Fruit fly (Drosophila melanogaster) whole organism, prepupa: ENCODE data around the gene Grip.

ENCODE experiments used
- Blimp-1 ChIP-seq: fragments of 200-800 bp; sonication (Bioruptor generic); optimal IDR thresholded peaks from 3 replicates; lab custom pipeline; 2017; ENCODE audit warnings: missing biosample characterization, missing genetic modification characterization, mild to moderate bottlenecking, moderate library complexity, missing genetic modification reagents
- CG10631 ChIP-seq: fragments of 200-800 bp; sonication (Bioruptor generic); optimal IDR thresholded peaks from 2 replicates; lab custom pipeline; 2016; ENCODE audit warnings: missing biosample characterization, missing genetic modification characterization
- CG10669 ChIP-seq: fragments of 200-800 bp; sonication (Bioruptor generic); optimal IDR thresholded peaks from 3 replicates; lab custom pipeline; 2018; ENCODE audit warnings: missing biosample characterization, mild to moderate bottlenecking, missing genetic modification characterization, moderate library complexity
- CG11762 ChIP-seq: fragments of 200-800 bp; sonication (Bioruptor generic); optimal IDR thresholded peaks from 3 replicates; lab custom pipeline; 2016; ENCODE audit warnings: missing biosample characterization, missing genetic modification characterization; ENCODE audit not compliant: insufficient read depth
- CG11902 ChIP-seq: fragments of 200-800 bp; sonication (Bioruptor generic); optimal IDR thresholded peaks from 3 replicates; lab custom pipeline; 2016; ENCODE audit warnings: missing biosample characterization, missing genetic modification characterization
- CG15336 ChIP-seq: fragments of 200-800 bp; sonication (Bioruptor generic); IDR thresholded peaks from 2 replicates; pipeline ENCODE4 v1.3.6; 2022; ENCODE audit warnings: missing biosample characterization, missing genetic modification characterization
- CG1621 ChIP-seq: fragments of 200-800 bp; sonication (Bioruptor generic); optimal IDR thresholded peaks from 3 replicates; lab custom pipeline; 2018; ENCODE audit warnings: missing biosample characterization, mild to moderate bottlenecking, missing genetic modification characterization
- CG16779 ChIP-seq: fragments of 200-800 bp; sonication (Bioruptor generic); optimal IDR thresholded peaks from 3 replicates; lab custom pipeline; 2017; ENCODE audit warnings: missing biosample characterization, mild to moderate bottlenecking, missing genetic modification characterization
- CG3032 ChIP-seq: fragments of 200-800 bp; optimal IDR thresholded peaks from 2 replicates; lab custom pipeline; 2019; ENCODE audit warnings: missing biosample characterization, mild to moderate bottlenecking, missing genetic modification characterization, moderate library complexity
- CG31627 ChIP-seq: fragments of 200-800 bp; sonication (Bioruptor generic); optimal IDR thresholded peaks from 3 replicates; lab custom pipeline; 2016; ENCODE audit warnings: missing biosample characterization, missing genetic modification characterization
- CG32006 ChIP-seq: fragments of 200-800 bp; sonication (Bioruptor generic); optimal IDR thresholded peaks from 3 replicates; lab custom pipeline; 2017; ENCODE audit warnings: missing biosample characterization, mild to moderate bottlenecking, missing genetic modification characterization
- CG34406 ChIP-seq: fragments of 200-800 bp; sonication (Bioruptor generic); optimal IDR thresholded peaks from 3 replicates; lab custom pipeline; 2016; ENCODE audit warnings: missing biosample characterization, missing genetic modification characterization
- CG3919 ChIP-seq: fragments of 200-800 bp; sonication (Bioruptor generic); optimal IDR thresholded peaks from 3 replicates; lab custom pipeline; 2016; ENCODE audit warnings: missing biosample characterization, missing genetic modification characterization
- CG4318 ChIP-seq: fragments of 200-800 bp; sonication (Bioruptor generic); optimal IDR thresholded peaks from 3 replicates; lab custom pipeline; 2017; ENCODE audit warnings: missing biosample characterization, mild to moderate bottlenecking, missing genetic modification characterization
- CG6276 ChIP-seq: fragments of 200-800 bp; sonication (Bioruptor generic); optimal IDR thresholded peaks from 2 replicates; lab custom pipeline; 2017; ENCODE audit warnings: missing biosample characterization, mild to moderate bottlenecking, missing genetic modification characterization
- CG6792 ChIP-seq: fragments of 200-800 bp; sonication (Bioruptor generic); optimal IDR thresholded peaks from 3 replicates; lab custom pipeline; 2016; ENCODE audit warnings: missing biosample characterization, missing genetic modification characterization
- CG6808 ChIP-seq: fragments of 200-800 bp; sonication (Bioruptor generic); optimal IDR thresholded peaks from 3 replicates; lab custom pipeline; 2017; ENCODE audit warnings: missing biosample characterization, missing genetic modification characterization, mild to moderate bottlenecking, moderate library complexity, missing genetic modification reagents
- CG6854 ChIP-seq: fragments of 200-800 bp; sonication (Bioruptor generic); optimal IDR thresholded peaks from 2 replicates; lab custom pipeline; 2017; ENCODE audit warnings: missing biosample characterization, mild to moderate bottlenecking, missing genetic modification characterization
- CG7368 ChIP-seq: fragments of 200-800 bp; sonication (Bioruptor generic); optimal IDR thresholded peaks from 3 replicates; lab custom pipeline; 2016; ENCODE audit warnings: missing biosample characterization, missing genetic modification characterization
- CG8119 ChIP-seq: fragments of 200-800 bp; sonication (Bioruptor generic); IDR thresholded peaks from 3 replicates; pipeline ENCODE4 v1.3.6; 2022; ENCODE audit warnings: missing biosample characterization, missing genetic modification characterization
- CG8319 ChIP-seq: fragments of 200-800 bp; sonication (Bioruptor generic); optimal IDR thresholded peaks from 3 replicates; lab custom pipeline; 2016; ENCODE audit warnings: missing biosample characterization, missing genetic modification characterization
- CG8632 ChIP-seq: fragments of 200-800 bp; sonication (Bioruptor generic); optimal IDR thresholded peaks from 3 replicates; lab custom pipeline; 2016; ENCODE audit warnings: missing biosample characterization, missing genetic modification characterization
- CG9139 ChIP-seq: fragments of 200-800 bp; sonication (Bioruptor generic); optimal IDR thresholded peaks from 3 replicates; lab custom pipeline; 2017; ENCODE audit warnings: missing biosample characterization, mild to moderate bottlenecking, missing genetic modification characterization
- Eip75B ChIP-seq: fragments of 200-800 bp; sonication (Bioruptor generic); optimal IDR thresholded peaks from 3 replicates; lab custom pipeline; 2016; ENCODE audit warnings: missing biosample characterization, missing genetic modification characterization
- Eip78C ChIP-seq: fragments of 200-800 bp; sonication (Bioruptor generic); peaks from one replicate; lab custom pipeline; 2016; ENCODE audit warnings: missing biosample characterization, missing genetic modification characterization
- Ets21C ChIP-seq: fragments of 200-800 bp; sonication (Bioruptor generic); optimal IDR thresholded peaks from 3 replicates; lab custom pipeline; 2016; ENCODE audit warnings: missing biosample characterization, missing genetic modification characterization
- Gug ChIP-seq: fragments of 200-800 bp; sonication (Bioruptor generic); IDR thresholded peaks from 2 replicates; pipeline ENCODE4 v1.3.6; 2022; ENCODE audit warnings: missing biosample characterization, missing genetic modification characterization
- Hr38 ChIP-seq: sonication (Bioruptor generic); optimal IDR thresholded peaks from 2 replicates; lab custom pipeline; 2016; ENCODE audit warnings: missing biosample characterization, missing genetic modification characterization
- Hr39 ChIP-seq: fragments of 200-800 bp; sonication (Bioruptor generic); optimal IDR thresholded peaks from 2 replicates; lab custom pipeline; 2016; ENCODE audit warnings: missing biosample characterization, missing genetic modification characterization
- Hr4 ChIP-seq: fragments of 200-800 bp; sonication (Bioruptor generic); optimal IDR thresholded peaks from 3 replicates; lab custom pipeline; 2016; ENCODE audit warnings: missing biosample characterization, missing genetic modification characterization
- Lpt ChIP-seq: fragments of 200-800 bp; sonication (Bioruptor generic); optimal IDR thresholded peaks from 3 replicates; lab custom pipeline; 2016; ENCODE audit warnings: missing biosample characterization, missing genetic modification characterization
- Smox ChIP-seq: fragments of 200-800 bp; sonication (Bioruptor generic); optimal IDR thresholded peaks from 3 replicates; lab custom pipeline; 2016; ENCODE audit warnings: missing biosample characterization, missing genetic modification characterization
- Sox102F ChIP-seq: fragments of 200-800 bp; sonication (Bioruptor generic); optimal IDR thresholded peaks from 2 replicates; lab custom pipeline; 2016; ENCODE audit warnings: missing biosample characterization, mild to moderate bottlenecking, missing genetic modification characterization
- Sox14 ChIP-seq: fragments of 200-800 bp; sonication (Bioruptor generic); optimal IDR thresholded peaks from 3 replicates; lab custom pipeline; 2016; ENCODE audit warnings: missing biosample characterization, missing genetic modification characterization
- Sox15 ChIP-seq: fragments of 200-800 bp; sonication (Bioruptor generic); optimal IDR thresholded peaks from 3 replicates; lab custom pipeline; 2016; ENCODE audit warnings: missing biosample characterization, missing genetic modification characterization
- achi ChIP-seq: fragments of 200-800 bp; sonication (Bioruptor generic); optimal IDR thresholded peaks from 3 replicates; lab custom pipeline; 2016; ENCODE audit warnings: missing biosample characterization, missing genetic modification characterization
- acj6 ChIP-seq: fragments of 200-800 bp; sonication (Bioruptor generic); optimal IDR thresholded peaks from 3 replicates; lab custom pipeline; 2016; ENCODE audit warnings: missing biosample characterization, missing genetic modification characterization
- cyc ChIP-seq: fragments of 200-800 bp; sonication (Bioruptor generic); optimal IDR thresholded peaks from 3 replicates; lab custom pipeline; 2016; ENCODE audit warnings: missing biosample characterization, missing genetic modification characterization
- dac ChIP-seq: fragments of 200-800 bp; sonication (Bioruptor generic); optimal IDR thresholded peaks from 2 replicates; lab custom pipeline; 2017; ENCODE audit warnings: missing biosample characterization, mild to moderate bottlenecking, missing genetic modification characterization
- eg ChIP-seq: fragments of 200-800 bp; sonication (Bioruptor generic); IDR thresholded peaks from 3 replicates; pipeline ENCODE4 v1.3.6; 2022; ENCODE audit warnings: missing biosample characterization, missing genetic modification characterization
- esn ChIP-seq: fragments of 200-800 bp; sonication (Bioruptor generic); optimal IDR thresholded peaks from 2 replicates; lab custom pipeline; 2016; ENCODE audit warnings: missing biosample characterization, mild to moderate bottlenecking, missing genetic modification characterization, moderate library complexity
- fd59A ChIP-seq: fragments of 200-800 bp; sonication (Bioruptor generic); optimal IDR thresholded peaks from 2 replicates; lab custom pipeline; 2017; ENCODE audit warnings: missing biosample characterization, mild to moderate bottlenecking, missing genetic modification characterization, missing genetic modification reagents
- fkh ChIP-seq: fragments of 200-800 bp; sonication (Bioruptor generic); optimal IDR thresholded peaks from 3 replicates; lab custom pipeline; 2017; ENCODE audit warnings: missing biosample characterization, mild to moderate bottlenecking, missing genetic modification characterization, moderate library complexity
- lz ChIP-seq: fragments of 200-800 bp; sonication (Bioruptor generic); optimal IDR thresholded peaks from 3 replicates; lab custom pipeline; 2016; ENCODE audit warnings: missing biosample characterization, missing genetic modification characterization
- net ChIP-seq: fragments of 200-800 bp; sonication (Bioruptor generic); optimal IDR thresholded peaks from 3 replicates; lab custom pipeline; 2016; ENCODE audit warnings: missing biosample characterization, missing genetic modification characterization
- svp ChIP-seq: fragments of 200-800 bp; sonication (Bioruptor generic); peaks from one replicate; lab custom pipeline; 2016; ENCODE audit warnings: missing biosample characterization, missing genetic modification characterization
- topi ChIP-seq: fragments of 200-800 bp; sonication (Bioruptor generic); optimal IDR thresholded peaks from 3 replicates; lab custom pipeline; 2016; ENCODE audit warnings: missing biosample characterization, missing genetic modification characterization
- vri ChIP-seq: fragments of 200-800 bp; sonication (Bioruptor generic); optimal IDR thresholded peaks from 3 replicates; lab custom pipeline; 2016; ENCODE audit warnings: missing biosample characterization, mild to moderate bottlenecking, missing genetic modification characterization

Gene Grip

dm6 chrX:5997931-5998330 lies 31.9 kb downstream of the Grip start:
- TF ChIP-seq CG31627 (no peak), CG11762 (no peak), CG6792 (no peak), cyc (GFP tag; lab: Kevin White, UChicago) (no peak), Eip75B (no peak), CG10631 (GFP tag; lab: Kevin White, UChicago) (no peak), vri (GFP tag; lab: Kevin White, UChicago) (no peak), Blimp-1 (GFP tag; lab: Kevin White, UChicago) (no peak), Gug (GFP tag; lab: Robert Waterston, UW) (no peak), CG8319 (GFP tag; lab: Kevin White, UChicago) (no peak), acj6 (GFP tag; lab: Kevin White, UChicago) (no peak), eg (GFP tag; lab: Robert Waterston, UW) (no peak), CG8119 (GFP tag; lab: Robert Waterston, UW) (no peak), Hr4 (GFP tag; lab: Kevin White, UChicago) (no peak), achi (GFP tag; lab: Kevin White, UChicago) (no peak)

- TF ChIP-seq CG10669 (peak; percentile 82), vri (GFP tag; lab: Kevin White, UChicago) (peak; percentile 76), svp (GFP tag; lab: Kevin White, UChicago) (peak; percentile 94), CG15336 (GFP tag; lab: Robert Waterston, UW) (peak; percentile 90), CG8632 (GFP tag; lab: Kevin White, UChicago) (peak; percentile 77), Eip78C (GFP tag; lab: Kevin White, UChicago) (peak; percentile 97), Lpt (peak; percentile 77), Sox102F (GFP tag; lab: Kevin White, UChicago) (peak; percentile 83), CG6854 (peak; percentile 22), acj6 (GFP tag; lab: Kevin White, UChicago) (peak; percentile 86), CG10631 (GFP tag; lab: Kevin White, UChicago) (peak; percentile 86), Hr38 (GFP tag; lab: Kevin White, UChicago) (no peak), fd59A (GFP tag; lab: Kevin White, UChicago) (peak; percentile 82), Blimp-1 (GFP tag; lab: Kevin White, UChicago) (peak; percentile 55), CG8119 (GFP tag; lab: Robert Waterston, UW) (peak; percentile 92), CG8319 (GFP tag; lab: Kevin White, UChicago) (peak; percentile 72), esn (GFP tag; lab: Kevin White, UChicago) (peak; percentile 92), Ets21C (GFP tag; lab: Kevin White, UChicago) (peak; percentile 77), Hr39 (GFP tag; lab: Kevin White, UChicago) (peak; percentile 86), CG4318 (peak; percentile 66), CG16779 (peak; percentile 66), dac (GFP tag; lab: Kevin White, UChicago) (peak; percentile 53), CG31627 (peak; percentile 83), CG6276 (GFP tag; lab: Kevin White, UChicago) (peak; percentile 70), CG34406 (peak; percentile 79), Sox14 (GFP tag; lab: Kevin White, UChicago) (peak; percentile 83), CG1621 (peak; percentile 61), fkh (GFP tag; lab: Kevin White, UChicago) (peak; percentile 85), CG11902 (GFP tag; lab: Kevin White, UChicago) (peak; percentile 72), CG6792 (peak; percentile 87), lz (GFP tag; lab: Kevin White, UChicago) (peak; percentile 90), CG9139 (GFP tag; lab: Kevin White, UChicago) (peak; percentile 28), CG3919 (GFP tag; lab: Kevin White, UChicago) (peak; percentile 83), CG32006 (GFP tag; lab: Kevin White, UChicago) (peak; percentile 89), Sox15 (GFP tag; lab: Kevin White, UChicago) (peak; percentile 69), Smox (GFP tag; lab: Kevin White, UChicago) (peak; percentile 84), CG7368 (peak; percentile 74), topi (GFP tag; lab: Kevin White, UChicago) (peak; percentile 88), net (GFP tag; lab: Kevin White, UChicago) (peak; percentile 83), eg (GFP tag; lab: Robert Waterston, UW) (peak; percentile 78), CG3032 (tag; lab: Kevin White, UChicago) (peak; percentile 83), CG6808 (GFP tag; lab: Kevin White, UChicago) (peak; percentile 82)
Measured at dm6 chrX:6000747-6001426, 34.8 kb downstream of the Grip start, which contains the start of gene CG4766. Gene CG4766 (minus strand): TSS chrX:6000797.
